Fruit fly (Drosophila melanogaster): ENCODE results near the gene kairos.

DNA sequence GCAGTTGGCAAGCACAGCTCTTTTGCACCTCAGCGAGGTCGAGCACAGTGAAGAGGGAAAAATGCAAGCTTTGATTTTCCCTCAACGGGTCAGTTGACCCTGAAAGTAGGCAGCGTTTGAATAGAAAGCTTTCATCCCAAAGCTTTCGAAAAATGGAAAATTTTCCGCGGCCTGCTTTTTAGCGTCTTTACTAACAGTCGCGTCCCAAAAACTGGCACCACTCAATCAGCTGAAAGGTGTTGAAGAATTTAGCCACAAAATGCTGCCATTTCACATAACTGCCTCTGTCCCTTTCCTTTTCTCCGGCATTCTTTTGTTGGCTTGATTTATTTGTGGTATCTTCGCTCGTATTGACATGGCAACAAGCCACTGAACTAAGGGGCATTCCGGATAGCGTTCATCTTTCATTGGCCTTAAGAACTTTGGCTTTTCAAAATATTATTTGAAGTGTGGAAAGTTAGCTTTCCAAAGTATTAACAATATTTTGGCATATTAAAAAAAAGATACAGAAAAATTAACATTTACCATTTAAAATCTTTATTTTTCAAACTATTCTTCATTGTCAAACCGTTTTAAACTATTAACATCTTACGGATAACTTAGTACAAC lies 36.0 kb downstream of the kairos start:
- TF ChIP-seq insv (optimal IDR thresholded peaks at IDR 0.05) (no peak), psq (optimal IDR thresholded peaks at IDR 0.05) (no peak), ttk (optimal IDR thresholded peaks at IDR 0.05) (no peak), h (optimal IDR thresholded peaks at IDR 0.05) (no peak), Myc (optimal IDR thresholded peaks at IDR 0.05) (no peak), Sin3A (optimal IDR thresholded peaks at IDR 0.05) (no peak)
